Worm (Caenorhabditis elegans): Measurements from ENCODE around the gene cblc-1.

The cblc-1 gene

DNA sequence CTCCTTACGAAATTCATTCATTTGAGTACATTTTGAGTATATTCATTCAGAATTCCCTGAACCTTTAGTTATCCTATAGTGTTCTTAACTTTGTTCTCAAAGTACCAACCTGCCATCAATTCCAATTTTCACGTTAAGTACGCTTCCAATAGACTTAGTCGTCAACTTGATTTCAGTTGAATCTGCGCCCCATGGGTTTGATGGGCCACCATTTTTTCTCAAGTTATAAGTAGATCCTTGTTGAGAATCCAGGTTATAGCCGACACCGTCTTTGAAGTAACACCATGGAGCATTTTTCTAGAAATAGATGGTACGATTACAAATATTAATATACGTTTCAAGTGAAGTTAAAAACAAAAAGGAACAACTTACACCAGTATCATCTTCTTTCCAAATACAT is 16.2 kb downstream of the cblc-1 start:
- TF ChIP-seq lsy-2 (tag; optimal IDR thresholded peaks at IDR 0.05) (no peak), F16B12.6 (tag; optimal IDR thresholded peaks at IDR 0.05) (no peak), unc-30 (tag; optimal IDR thresholded peaks at IDR 0.05) (no peak), nhr-76 (tag; optimal IDR thresholded peaks at IDR 0.05) (no peak), ztf-4 (tag; optimal IDR thresholded peaks at IDR 0.05) (no peak), lir-3 (tag; optimal IDR thresholded peaks at IDR 0.05; ENCODE audit: poor library complexity) (no peak), zag-1 (tag; optimal IDR thresholded peaks at IDR 0.05) (no peak), sox-4 (tag; optimal IDR thresholded peaks at IDR 0.05) (no peak), mef-2 (tag; optimal IDR thresholded peaks at IDR 0.05) (no peak), dsc-1 (tag; optimal IDR thresholded peaks at IDR 0.05) (no peak), egl-13 (tag; optimal IDR thresholded peaks at IDR 0.05) (no peak)

DNA sequence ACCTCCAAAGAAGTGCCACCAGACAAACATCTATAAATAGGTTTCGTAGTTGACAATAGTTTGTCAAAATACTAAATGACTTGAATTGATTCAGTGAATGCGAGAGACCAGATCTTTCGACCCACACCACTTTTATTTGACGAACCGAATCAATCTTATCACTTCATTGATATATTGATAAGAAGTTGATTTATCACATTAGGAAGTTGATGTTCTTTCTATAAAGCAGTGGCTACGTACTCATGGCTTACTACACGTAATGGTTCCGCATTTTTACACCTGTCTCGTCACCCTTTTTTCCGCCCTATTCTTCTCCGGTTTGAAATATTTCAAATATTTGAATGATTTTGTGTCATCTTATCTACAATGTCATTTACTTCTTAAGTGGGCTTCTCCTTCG is 20.3 kb downstream of the cblc-1 start:
- TF ChIP-seq elt-3 (tag; optimal IDR thresholded peaks at IDR 0.05): peak in 1 of 6 experiments; percentile 11
- no peak for TF ChIP-seq lin-15B (tag; optimal IDR thresholded peaks at IDR 0.05)
- TF ChIP-seq elt-2 (tag; optimal IDR thresholded peaks at IDR 0.05): peak; percentile 50

DNA sequence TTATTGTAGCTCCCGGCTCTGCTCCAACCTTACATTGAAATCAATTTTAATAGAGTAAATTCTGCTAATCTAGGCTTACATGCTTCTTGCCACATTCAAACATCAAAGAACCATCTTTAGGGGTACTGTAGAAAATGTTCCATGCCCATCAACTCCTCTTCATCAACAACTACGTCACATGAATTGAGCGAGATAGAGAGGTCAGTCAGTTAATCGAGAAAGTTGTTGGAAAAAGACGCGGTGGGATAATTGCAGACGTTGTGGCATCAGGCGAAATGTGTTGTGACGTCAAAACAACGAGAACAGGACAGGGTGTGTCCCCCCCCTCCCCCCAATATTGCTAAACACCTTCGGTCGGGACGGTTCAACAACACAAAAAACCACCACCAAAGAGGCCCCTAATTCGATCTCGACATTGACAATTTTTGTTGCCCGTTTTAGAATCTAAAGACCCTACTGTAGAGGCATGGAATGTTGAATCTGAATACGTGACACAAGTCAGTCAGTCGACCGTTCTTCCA is 22.4 kb downstream of the cblc-1 start:
- peak; percentile 22 for TF ChIP-seq nhr-20 (tag; optimal IDR thresholded peaks at IDR 0.05)
- TF ChIP-seq dsc-1 (tag; optimal IDR thresholded peaks at IDR 0.05): no peak
- no peak for TF ChIP-seq mef-2 (tag; optimal IDR thresholded peaks at IDR 0.05)
- TF ChIP-seq fkh-10 (GFP tag; optimal IDR thresholded peaks at IDR 0.05): no peak
- peak; percentile 10 for TF ChIP-seq tbx-2 (tag; optimal IDR thresholded peaks at IDR 0.05)
- no peak for TF ChIP-seq C16A3.4 (tag; optimal IDR thresholded peaks at IDR 0.05)
- TF ChIP-seq nhr-76 (tag; optimal IDR thresholded peaks at IDR 0.05): no peak
- peak; percentile 93 for TF ChIP-seq nhr-85 (tag)
- TF ChIP-seq vab-15 (tag; optimal IDR thresholded peaks at IDR 0.05): no peak
- no peak for TF ChIP-seq nhr-71 (tag; optimal IDR thresholded peaks at IDR 0.05)
- no peak for TF ChIP-seq mdl-1 (tag; optimal IDR thresholded peaks at IDR 0.05)
- no peak for TF ChIP-seq ceh-8 (GFP tag; optimal IDR thresholded peaks at IDR 0.05)
- peak; percentile 52 for TF ChIP-seq blmp-1 (tag; optimal IDR thresholded peaks at IDR 0.05)
- no peak for TF ChIP-seq unc-62 (GFP tag; optimal IDR thresholded peaks at IDR 0.05)
- no peak for TF ChIP-seq nhr-47 (tag; optimal IDR thresholded peaks at IDR 0.05)
- no peak for TF ChIP-seq nhr-19 (GFP tag; conservative IDR thresholded peaks at IDR 0.05)
- no peak for TF ChIP-seq hpl-2 (GFP tag; optimal IDR thresholded peaks at IDR 0.05)
- no peak for TF ChIP-seq irx-1 (tag; optimal IDR thresholded peaks at IDR 0.05)
- TF ChIP-seq lin-15B (tag; optimal IDR thresholded peaks at IDR 0.05): no peak
- no peak for TF ChIP-seq dpl-1 (GFP tag; optimal IDR thresholded peaks at IDR 0.05)
- TF ChIP-seq aha-1 (tag; optimal IDR thresholded peaks at IDR 0.05): no peak
- TF ChIP-seq sox-4 (tag; optimal IDR thresholded peaks at IDR 0.05): no peak
- TF ChIP-seq xbp-1 (tag; optimal IDR thresholded peaks at IDR 0.05): no peak
- peak in 1 of 6 experiments; percentile 26 for TF ChIP-seq elt-3 (tag; optimal IDR thresholded peaks at IDR 0.05)
- TF ChIP-seq aly-2 (tag; optimal IDR thresholded peaks at IDR 0.05): no peak
- TF ChIP-seq C34B4.2 (tag; optimal IDR thresholded peaks at IDR 0.05): no peak
- no peak for TF ChIP-seq snu-23 (GFP tag; optimal IDR thresholded peaks at IDR 0.05)
- TF ChIP-seq unc-130 (tag; optimal IDR thresholded peaks at IDR 0.05): peak; percentile 11
- peak in 1 of 2 experiments; percentile 15 for TF ChIP-seq lin-35 (GFP tag; optimal IDR thresholded peaks at IDR 0.05)
- no peak for TF ChIP-seq isw-1 (GFP tag; IDR thresholded peaks at IDR 0.05)
- no peak for TF ChIP-seq unc-30 (tag; optimal IDR thresholded peaks at IDR 0.05)
- no peak for TF ChIP-seq efl-1 (optimal IDR thresholded peaks at IDR 0.05)
- peak in 1 of 2 experiments; percentile 81 for TF ChIP-seq efl-1 (GFP tag; optimal IDR thresholded peaks at IDR 0.05 in 1 of 2)
- no peak for TF ChIP-seq skn-1 (tag; optimal IDR thresholded peaks at IDR 0.05)
- no peak for TF ChIP-seq ceh-88 (GFP tag; IDR thresholded peaks at IDR 0.05)
- TF ChIP-seq lin-14 (GFP tag; optimal IDR thresholded peaks at IDR 0.05): peak; percentile 47
- no peak for TF ChIP-seq ceh-90 (tag; optimal IDR thresholded peaks at IDR 0.05)
- peak; percentile 40 for TF ChIP-seq grh-1 (GFP tag; IDR thresholded peaks at IDR 0.05)

Data from whole organism, L1 larva.